Worm (Caenorhabditis elegans) whole organism, L2 larva: Measurements from ENCODE around the gene kin-18.

ENCODE experiments used
- aly-2 ChIP-seq: fragments of 150-350 bp; optimal IDR thresholded peaks from 2 replicates; lab custom pipeline; 2014; ENCODE audit warnings: missing biosample characterization, missing genetic modification characterization
- lin-13 ChIP-seq: fragments of 150-350 bp; optimal IDR thresholded peaks from 2 replicates; lab custom pipeline; 2014; ENCODE audit warnings: missing biosample characterization, missing genetic modification reagents, missing genetic modification characterization
- nhr-25 ChIP-seq: fragments of 150-350 bp; sonication (generic microtip); optimal IDR thresholded peaks from 3 replicates; lab custom pipeline; 2014; ENCODE audit warnings: missing biosample characterization, missing genetic modification characterization
- nhr-77 ChIP-seq: fragments of 150-350 bp; optimal IDR thresholded peaks from 2 replicates; lab custom pipeline; 2014; ENCODE audit warnings: missing biosample characterization, missing genetic modification characterization
- snpc-4 ChIP-seq: fragments of 150-350 bp; optimal IDR thresholded peaks from 2 replicates; lab custom pipeline; 2014; ENCODE audit warnings: missing biosample characterization, missing genetic modification characterization
- unc-55 ChIP-seq: fragments of 150-350 bp; sonication (generic microtip); optimal IDR thresholded peaks from 3 replicates; lab custom pipeline; 2014; ENCODE audit warnings: missing biosample characterization, missing genetic modification reagents, missing genetic modification characterization

DNA sequence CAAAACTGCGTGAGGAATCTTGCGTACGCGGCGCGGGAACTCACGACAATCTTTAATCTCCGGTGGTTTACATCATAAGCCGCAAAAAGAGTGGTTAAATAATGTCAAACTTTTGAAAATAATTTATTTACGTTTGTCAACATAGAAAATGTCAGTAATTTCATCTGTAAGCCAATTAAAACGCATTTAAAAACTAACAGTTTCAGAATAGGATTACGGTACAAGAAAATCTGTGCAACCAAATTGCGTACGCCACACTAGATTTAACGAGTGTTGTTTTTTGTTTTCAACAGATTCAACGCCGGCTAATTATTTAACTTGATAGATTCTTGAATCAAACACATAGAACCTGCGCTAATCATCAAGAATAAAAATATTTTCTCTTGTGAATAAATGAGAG lies 22.4 kb downstream of the kin-18 start:
- TF ChIP-seq snpc-4 (tag; lab: Kevin White, UChicago): no peak
- TF ChIP-seq nhr-77 (tag; lab: Kevin White, UChicago): no peak
- TF ChIP-seq lin-13: no peak
- TF ChIP-seq aly-2: no peak
- TF ChIP-seq nhr-25: no peak
- no peak for TF ChIP-seq unc-55 (GFP tag; lab: Kevin White, UChicago)
